Fruit fly (Drosophila melanogaster) whole organism, embryonic: Measurements from ENCODE around the gene CG18213.

Experiments used
- ATbp ChIP-seq: fragments of 200-800 bp; sonication (Bioruptor generic); optimal IDR thresholded peaks from 2 replicates; lab custom pipeline; 2017; ENCODE audit warnings: missing biosample characterization, mild to moderate bottlenecking, missing genetic modification characterization, missing genetic modification reagents
- Asciz ChIP-seq: fragments of 200-800 bp; sonication (Bioruptor generic); optimal IDR thresholded peaks from 2 replicates; lab custom pipeline; 2017; ENCODE audit warnings: missing biosample characterization, mild to moderate bottlenecking, missing genetic modification characterization, missing genetic modification reagents
- Blimp-1 ChIP-seq: fragments of 200-800 bp; sonication (Bioruptor generic); optimal IDR thresholded peaks from 3 replicates; lab custom pipeline; 2018; ENCODE audit warnings: missing biosample characterization, missing genetic modification characterization, mild to moderate bottlenecking, moderate library complexity, missing genetic modification reagents
- CG10209 ChIP-seq: fragments of 200-800 bp; sonication (Bioruptor generic); optimal IDR thresholded peaks from 3 replicates; lab custom pipeline; 2017; ENCODE audit warnings: missing biosample characterization, mild to moderate bottlenecking, missing genetic modification characterization, missing genetic modification reagents
- CG10321 ChIP-seq: fragments of 200-800 bp; sonication (Bioruptor generic); IDR thresholded peaks from 2 replicates; pipeline ENCODE4 v1.3.6; 2022; ENCODE audit warnings: missing biosample characterization, missing genetic modification characterization
- CG12769 ChIP-seq: fragments of 200-800 bp; sonication (Bioruptor generic); optimal IDR thresholded peaks from 2 replicates; lab custom pipeline; 2019; ENCODE audit warnings: missing biosample characterization, mild to moderate bottlenecking, missing genetic modification characterization, moderate library complexity
- CG13287 ChIP-seq: fragments of 200-800 bp; sonication (Bioruptor generic); IDR thresholded peaks from 2 replicates; pipeline ENCODE4 v1.3.6; 2022; ENCODE audit warnings: missing biosample characterization, missing genetic modification characterization; ENCODE audit not compliant: partially characterized antibody
- CG18476 ChIP-seq: fragments of 200-800 bp; sonication (Bioruptor generic); optimal IDR thresholded peaks from 2 replicates; lab custom pipeline; 2016; ENCODE audit warnings: missing biosample characterization, mild to moderate bottlenecking, missing genetic modification characterization
- CG18599 ChIP-seq: fragments of 200-800 bp; sonication (Bioruptor generic); optimal IDR thresholded peaks from 3 replicates; lab custom pipeline; 2017; ENCODE audit warnings: missing biosample characterization, missing genetic modification characterization, mild to moderate bottlenecking, moderate library complexity, missing genetic modification reagents
- CG2199 ChIP-seq: fragments of 200-800 bp; sonication (Bioruptor generic); IDR thresholded peaks from 3 replicates; pipeline ENCODE4 v1.3.6; 2022; ENCODE audit warnings: missing biosample characterization, missing genetic modification characterization
- CG31388 ChIP-seq: fragments of 200-800 bp; sonication (Bioruptor generic); optimal IDR thresholded peaks from 2 replicates; lab custom pipeline; 2016; ENCODE audit warnings: missing biosample characterization, missing genetic modification characterization
- CG3281 ChIP-seq: fragments of 200-800 bp; sonication (Bioruptor generic); optimal IDR thresholded peaks from 3 replicates; lab custom pipeline; 2017; ENCODE audit warnings: missing biosample characterization, mild to moderate bottlenecking, missing genetic modification characterization
- CG33213 ChIP-seq: fragments of 200-800 bp; sonication (Bioruptor generic); optimal IDR thresholded peaks from 3 replicates; lab custom pipeline; 2016; ENCODE audit warnings: missing biosample characterization, missing genetic modification characterization
- CG4707 ChIP-seq: fragments of 200-800 bp; sonication (Bioruptor generic); optimal IDR thresholded peaks from 2 replicates; lab custom pipeline; 2018; ENCODE audit warnings: missing biosample characterization, mild to moderate bottlenecking, missing genetic modification characterization, moderate library complexity
- CG6765 ChIP-seq: fragments of 200-800 bp; sonication (Bioruptor generic); optimal IDR thresholded peaks from 3 replicates; lab custom pipeline; 2017; ENCODE audit warnings: missing biosample characterization, mild to moderate bottlenecking, missing genetic modification characterization
- CG6854 ChIP-seq: fragments of 200-800 bp; sonication (Bioruptor generic); optimal IDR thresholded peaks from 3 replicates; lab custom pipeline; 2017; ENCODE audit warnings: missing biosample characterization, mild to moderate bottlenecking, missing genetic modification characterization
- Deaf1 ChIP-seq: fragments of 200-800 bp; optimal IDR thresholded peaks from 3 replicates; lab custom pipeline; 2019; ENCODE audit warnings: missing biosample characterization, mild to moderate bottlenecking, missing genetic modification characterization, moderate library complexity
- Gsc ChIP-seq: fragments of 200-800 bp; sonication (Bioruptor generic); IDR thresholded peaks from 2 replicates; pipeline ENCODE4 v1.3.6; 2022; ENCODE audit warnings: missing biosample characterization, missing genetic modification characterization
- HLHmδ ChIP-seq: fragments of 200-800 bp; sonication (Bioruptor generic); optimal IDR thresholded peaks from 2 replicates; lab custom pipeline; 2018; ENCODE audit warnings: missing biosample characterization, mild to moderate bottlenecking, missing genetic modification characterization, moderate library complexity
- MESR4 ChIP-seq: fragments of 200-800 bp; sonication (Bioruptor generic); optimal IDR thresholded peaks from 2 replicates; lab custom pipeline; 2018; ENCODE audit warnings: missing biosample characterization, mild to moderate bottlenecking, missing genetic modification characterization, moderate library complexity
- MTF-1 ChIP-seq: fragments of 200-800 bp; sonication (Bioruptor generic); optimal IDR thresholded peaks from 2 replicates; lab custom pipeline; 2018; ENCODE audit warnings: missing biosample characterization, mild to moderate bottlenecking, missing genetic modification characterization, borderline replicate concordance
- Mad ChIP-seq: fragments of 200-800 bp; sonication (Bioruptor generic); optimal IDR thresholded peaks from 2 replicates; lab custom pipeline; 2016; ENCODE audit warnings: missing biosample characterization, missing genetic modification characterization
- NK7.1 ChIP-seq: fragments of 200-800 bp; sonication (Bioruptor generic); optimal IDR thresholded peaks from 3 replicates; lab custom pipeline; 2016; ENCODE audit warnings: missing biosample characterization, missing genetic modification characterization
- Nf-YB ChIP-seq: fragments of 200-800 bp; sonication (Bioruptor generic); optimal IDR thresholded peaks from 3 replicates; lab custom pipeline; 2019; ENCODE audit warnings: missing biosample characterization, mild to moderate bottlenecking, missing genetic modification characterization, moderate library complexity
- Nf-YC ChIP-seq: fragments of 200-800 bp; optimal IDR thresholded peaks from 3 replicates; lab custom pipeline; 2019; ENCODE audit warnings: missing biosample characterization, mild to moderate bottlenecking, missing genetic modification characterization, moderate library complexity
- Opbp ChIP-seq: fragments of 200-800 bp; sonication (Bioruptor generic); IDR thresholded peaks from 3 replicates; pipeline ENCODE4 v1.3.6; 2022; ENCODE audit warnings: missing biosample characterization, missing genetic modification characterization; ENCODE audit not compliant: partially characterized antibody
- Pdp1 ChIP-seq, 2 experiments: fragments of 200-800 bp; sonication (Bioruptor generic); optimal IDR thresholded peaks; 3 replicates each; lab custom pipeline; 2016; ENCODE audit warnings: missing biosample characterization in 2 of 2, missing genetic modification characterization in 2 of 2, mild to moderate bottlenecking in 1 of 2, moderate library complexity in 1 of 2
- Scr ChIP-seq: fragments of 200-800 bp; sonication (Bioruptor generic); IDR thresholded peaks from 2 replicates; pipeline ENCODE4 v1.3.6; 2022; ENCODE audit warnings: missing biosample characterization, missing genetic modification characterization; ENCODE audit not compliant: partially characterized antibody
- chn ChIP-seq: fragments of 200-800 bp; sonication (Bioruptor generic); optimal IDR thresholded peaks from 2 replicates; lab custom pipeline; 2016; ENCODE audit warnings: missing biosample characterization, missing genetic modification characterization
- croc ChIP-seq: fragments of 200-800 bp; sonication (Bioruptor generic); conservative IDR thresholded peaks from 3 replicates; pipeline ENCODE4 v1.3.6; 2022; ENCODE audit warnings: missing biosample characterization, missing genetic modification characterization
- cwo ChIP-seq: fragments of 200-800 bp; sonication (Bioruptor generic); optimal IDR thresholded peaks from 3 replicates; lab custom pipeline; 2017; ENCODE audit warnings: missing biosample characterization, missing genetic modification characterization, mild to moderate bottlenecking, moderate library complexity, missing genetic modification reagents
- danr ChIP-seq: fragments of 200-800 bp; sonication (Bioruptor generic); IDR thresholded peaks from 2 replicates; pipeline ENCODE4 v1.3.6; 2022; ENCODE audit warnings: missing biosample characterization, missing genetic modification characterization
- eyg ChIP-seq: fragments of 200-800 bp; sonication (Bioruptor generic); optimal IDR thresholded peaks from 3 replicates; lab custom pipeline; 2016; ENCODE audit warnings: missing biosample characterization, missing genetic modification characterization
- fd3F ChIP-seq: fragments of 200-800 bp; sonication (Bioruptor generic); optimal IDR thresholded peaks from 2 replicates; lab custom pipeline; 2018; ENCODE audit warnings: missing biosample characterization, mild to moderate bottlenecking, missing genetic modification characterization, moderate library complexity
- ftz-f1 ChIP-seq: fragments of 200-800 bp; sonication (Bioruptor generic); optimal IDR thresholded peaks from 2 replicates; lab custom pipeline; 2016; ENCODE audit warnings: missing biosample characterization, missing genetic modification characterization
- gro ChIP-seq: fragments of 200-800 bp; sonication (Bioruptor generic); optimal IDR thresholded peaks from 2 replicates; lab custom pipeline; 2016; ENCODE audit warnings: missing biosample characterization, missing genetic modification characterization
- h ChIP-seq: fragments of >200 bp; optimal IDR thresholded peaks from 2 replicates; lab custom pipeline; 2017
- ham ChIP-seq: fragments of 200-800 bp; sonication (Bioruptor generic); IDR thresholded peaks from 2 replicates; pipeline ENCODE4 v1.3.6; 2022; ENCODE audit warnings: missing biosample characterization, missing genetic modification characterization
- inv ChIP-seq: fragments of 200-800 bp; sonication (Bioruptor generic); IDR thresholded peaks from 2 replicates; pipeline ENCODE4 v1.3.6; 2022; ENCODE audit warnings: missing biosample characterization, missing genetic modification characterization; ENCODE audit not compliant: partially characterized antibody
- kah ChIP-seq: fragments of 200-800 bp; sonication (Bioruptor generic); optimal IDR thresholded peaks from 2 replicates; lab custom pipeline; 2018; ENCODE audit warnings: missing biosample characterization, mild to moderate bottlenecking, missing genetic modification characterization
- lmd ChIP-seq: fragments of 200-800 bp; sonication (Bioruptor generic); IDR thresholded peaks from 2 replicates; pipeline ENCODE4 v1.3.6; 2022; ENCODE audit warnings: missing biosample characterization, missing genetic modification characterization
- luna ChIP-seq: fragments of 200-800 bp; sonication (Bioruptor generic); optimal IDR thresholded peaks from 2 replicates; lab custom pipeline; 2016; ENCODE audit warnings: missing biosample characterization, missing genetic modification characterization
- mirr ChIP-seq: fragments of 200-800 bp; sonication (Bioruptor generic); optimal IDR thresholded peaks from 3 replicates; lab custom pipeline; 2018; ENCODE audit warnings: missing biosample characterization, mild to moderate bottlenecking, missing genetic modification characterization
- p53 ChIP-seq: fragments of 200-800 bp; sonication (Bioruptor generic); optimal IDR thresholded peaks from 2 replicates; lab custom pipeline; 2016; ENCODE audit warnings: missing biosample characterization, missing genetic modification characterization
- sc ChIP-seq, 3 experiments: fragments of >200 bp in 2 of 3; fragments of 200-800 bp in 1 of 3; sonication (Bioruptor generic) in 1 of 3; optimal IDR thresholded peaks; 2 replicates in 2 of 3; 3 replicates in 1 of 3; lab custom pipeline; 2017; ENCODE audit warnings: mild to moderate bottlenecking in 1 of 3, missing biosample characterization in 1 of 3, missing genetic modification characterization in 1 of 3, missing genetic modification reagents in 1 of 3
- sd ChIP-seq: fragments of 200-800 bp; sonication (Bioruptor generic); optimal IDR thresholded peaks from 3 replicates; lab custom pipeline; 2018; ENCODE audit warnings: missing biosample characterization, mild to moderate bottlenecking, missing genetic modification characterization, moderate library complexity
- sens ChIP-seq: fragments of 200-800 bp; sonication (Bioruptor generic); peaks from one replicate; lab custom pipeline; 2016; ENCODE audit warnings: missing biosample characterization, missing genetic modification characterization
- sug ChIP-seq: fragments of 200-800 bp; optimal IDR thresholded peaks from 2 replicates; lab custom pipeline; 2019; ENCODE audit warnings: missing biosample characterization, mild to moderate bottlenecking, missing genetic modification characterization, moderate library complexity
- tll ChIP-seq, 2 experiments: fragments of 200-800 bp in 1 of 2; fragments of >200 bp in 1 of 2; sonication (Bioruptor generic) in 1 of 2; optimal IDR thresholded peaks; 2 replicates each; lab custom pipeline; 2017 to 2019; ENCODE audit warnings: missing biosample characterization in 2 of 2, missing genetic modification characterization in 2 of 2, mild to moderate bottlenecking in 1 of 2, moderate library complexity in 1 of 2
- unpg ChIP-seq: fragments of 200-800 bp; sonication (Bioruptor generic); optimal IDR thresholded peaks from 3 replicates; lab custom pipeline; 2018; ENCODE audit warnings: missing biosample characterization, mild to moderate bottlenecking, missing genetic modification characterization, moderate library complexity

Gene CG18213

DNA sequence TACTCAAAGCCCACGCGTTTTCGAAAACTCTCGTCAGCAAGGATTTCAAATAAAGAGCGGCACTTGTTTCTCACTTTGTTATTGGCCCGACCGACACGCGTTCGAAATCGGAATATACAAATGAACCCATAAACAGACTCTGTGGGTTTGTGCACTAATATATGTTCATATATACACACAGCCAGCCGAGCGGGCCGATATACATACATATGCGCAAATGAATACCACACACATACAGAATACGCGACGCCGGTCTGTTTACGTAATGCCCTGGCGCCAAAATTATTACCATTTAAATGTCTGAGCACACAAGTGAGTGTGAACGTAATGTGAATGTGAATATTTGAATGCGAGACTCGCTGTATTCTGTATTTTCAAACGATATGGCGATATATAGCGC is 27.7 kb upstream of the CG18213 start (continued):
- no peak for TF ChIP-seq MTF-1 (GFP tag; lab: Kevin White, UChicago)
- no peak for TF ChIP-seq tll (GFP tag; optimal IDR thresholded peaks at IDR 0.05; lab: Kevin White, UChicago)
- TF ChIP-seq h (lab: Kevin White, UChicago): no peak
- TF ChIP-seq CG6765 (GFP tag; lab: Kevin White, UChicago): no peak
- TF ChIP-seq Pdp1 (GFP tag; optimal IDR thresholded peaks at IDR 0.05; lab: Kevin White, UChicago): peak in 1 of 2 experiments; percentile 98
- TF ChIP-seq sc (optimal IDR thresholded peaks at IDR 0.05; lab: Kevin White, UChicago): no peak
- TF ChIP-seq sc (GFP tag; optimal IDR thresholded peaks at IDR 0.05; lab: Kevin White, UChicago): no peak
- TF ChIP-seq CG10209 (GFP tag; lab: Kevin White, UChicago): no peak
- no peak for TF ChIP-seq Mad (GFP tag; lab: Kevin White, UChicago)
- no peak for TF ChIP-seq CG2199 (GFP tag; lab: Robert Waterston, UW)
- TF ChIP-seq unpg (GFP tag; lab: Kevin White, UChicago): no peak
- no peak for TF ChIP-seq luna (GFP tag; lab: Kevin White, UChicago)
- TF ChIP-seq CG4707 (GFP tag; lab: Kevin White, UChicago): no peak
- peak; percentile 54 for TF ChIP-seq CG12769
- no peak for TF ChIP-seq fd3F (GFP tag; lab: Kevin White, UChicago)
- peak; percentile 79 for TF ChIP-seq sd (tag; lab: Kevin White, UChicago)
- TF ChIP-seq kah (GFP tag; lab: Kevin White, UChicago): no peak
- no peak for TF ChIP-seq Asciz (GFP tag; lab: Kevin White, UChicago)
- TF ChIP-seq ham (GFP tag; lab: Robert Waterston, UW): no peak
- peak; percentile 14; the same call in 1 of the 2 replicates for TF ChIP-seq Scr (GFP tag; lab: Robert Waterston, UW)
- no peak for TF ChIP-seq ftz-f1 (GFP tag; lab: Kevin White, UChicago)
- TF ChIP-seq ATbp (GFP tag; lab: Kevin White, UChicago): no peak
- TF ChIP-seq Blimp-1: no peak
- TF ChIP-seq mirr (GFP tag; lab: Kevin White, UChicago): peak; percentile 44
- TF ChIP-seq CG3281 (GFP tag; lab: Kevin White, UChicago): no peak
- TF ChIP-seq CG6854 (GFP tag; lab: Kevin White, UChicago): no peak
- TF ChIP-seq CG13287 (GFP tag; lab: Robert Waterston, UW): no peak; the same call in 1 of the 2 replicates
- no peak for TF ChIP-seq Nf-YB (GFP tag; lab: Kevin White, UChicago)
- TF ChIP-seq MESR4 (GFP tag; lab: Kevin White, UChicago): no peak
- peak; percentile 51 for TF ChIP-seq gro
- no peak for TF ChIP-seq CG33213
- no peak for TF ChIP-seq lmd
- no peak for TF ChIP-seq HLHmδ
- peak; percentile 8 for TF ChIP-seq sug (tag; lab: Kevin White, UChicago)
- TF ChIP-seq eyg (GFP tag; lab: Kevin White, UChicago): no peak
- TF ChIP-seq croc (GFP tag; lab: Robert Waterston, UW): no peak
- no peak for TF ChIP-seq cwo
- no peak for TF ChIP-seq CG18476 (GFP tag; lab: Kevin White, UChicago)
- TF ChIP-seq sens: no peak
- TF ChIP-seq p53: no peak
- no peak for TF ChIP-seq CG18599 (GFP tag; lab: Kevin White, UChicago)
- TF ChIP-seq chn (GFP tag; lab: Kevin White, UChicago): no peak
- no peak for TF ChIP-seq NK7.1
- TF ChIP-seq Deaf1 (tag; lab: Kevin White, UChicago): no peak
- TF ChIP-seq CG10321 (GFP tag; lab: Robert Waterston, UW): no peak
- TF ChIP-seq Opbp: no peak
- TF ChIP-seq Gsc (GFP tag; lab: Robert Waterston, UW): no peak
- no peak for TF ChIP-seq CG31388 (GFP tag; lab: Kevin White, UChicago)
- TF ChIP-seq Nf-YC (tag; lab: Kevin White, UChicago): peak; percentile 40
- TF ChIP-seq danr (GFP tag; lab: Robert Waterston, UW): no peak
- no peak for TF ChIP-seq inv (GFP tag; lab: Robert Waterston, UW)
